Fruit fly (Drosophila melanogaster): ENCODE results near the gene Grip71.

The Grip71 gene

dm6 chr2L:18695404-18695804 lies 13.2 kb upstream of the Grip71 start, which contains the start of the genes CG10383 and CG10338 (continued):
- TF ChIP-seq CG1529 (GFP tag; optimal IDR thresholded peaks at IDR 0.05) (peak; percentile 28), Deaf1 (tag; optimal IDR thresholded peaks at IDR 0.05) (peak; percentile 41), ems (GFP tag; optimal IDR thresholded peaks at IDR 0.05) (peak; percentile 80), CG12744 (GFP tag; optimal IDR thresholded peaks at IDR 0.05) (peak; percentile 76), Tbp (GFP tag; optimal IDR thresholded peaks at IDR 0.05) (no peak), prd (optimal IDR thresholded peaks at IDR 0.05) (no peak), prd (GFP tag; IDR thresholded peaks at IDR 0.05) (peak; percentile 94), gsb-n (tag; optimal IDR thresholded peaks at IDR 0.05) (peak; percentile 55), p53 (GFP tag; optimal IDR thresholded peaks at IDR 0.05) (peak; percentile 82), Sin3A (optimal IDR thresholded peaks at IDR 0.05) (peak; percentile 97), NC2α (GFP tag; optimal IDR thresholded peaks at IDR 0.05) (peak; percentile 62), CG7928 (GFP tag; optimal IDR thresholded peaks at IDR 0.05) (peak; percentile 31), CG9817 (tag; optimal IDR thresholded peaks at IDR 0.05) (peak; percentile 78), CG9727 (GFP tag; optimal IDR thresholded peaks at IDR 0.05) (peak; percentile 80), gem (tag; optimal IDR thresholded peaks at IDR 0.05) (peak; percentile 87), zen (tag; optimal IDR thresholded peaks at IDR 0.05) (peak; percentile 50), zf30C (GFP tag; optimal IDR thresholded peaks at IDR 0.05) (no peak), fd96Cb (tag; optimal IDR thresholded peaks at IDR 0.05) (peak; percentile 70), lmd (GFP tag; IDR thresholded peaks at IDR 0.05) (peak; percentile 89), CG6654 (GFP tag; optimal IDR thresholded peaks at IDR 0.05) (peak; percentile 25), az2 (GFP tag; optimal IDR thresholded peaks at IDR 0.05) (peak; percentile 83), tup (GFP tag; optimal IDR thresholded peaks at IDR 0.05) (peak; percentile 73), CG6854 (GFP tag; optimal IDR thresholded peaks at IDR 0.05) (peak; percentile 56), BtbVII (GFP tag; optimal IDR thresholded peaks at IDR 0.05) (peak; percentile 65), CG13123 (GFP tag; optimal IDR thresholded peaks at IDR 0.05) (peak; percentile 71), CG34224 (GFP tag; IDR thresholded peaks at IDR 0.05; ENCODE audit: partially characterized antibody) (no peak), klu (GFP tag; IDR thresholded peaks at IDR 0.05) (peak; percentile 94), CG3065 (GFP tag; optimal IDR thresholded peaks at IDR 0.05) (peak; percentile 70), chm (GFP tag; IDR thresholded peaks at IDR 0.05) (peak; percentile 89), cad (GFP tag; optimal IDR thresholded peaks at IDR 0.05) (no peak), CG10274 (GFP tag; optimal IDR thresholded peaks at IDR 0.05) (no peak), CG13894 (tag; optimal IDR thresholded peaks at IDR 0.05) (peak; percentile 68), bab2 (GFP tag; optimal IDR thresholded peaks at IDR 0.05) (peak; percentile 89), CG30020 (tag; optimal IDR thresholded peaks at IDR 0.05) (peak; percentile 44), dysf (GFP tag; IDR thresholded peaks at IDR 0.05) (peak; percentile 89), pita (GFP tag; optimal IDR thresholded peaks at IDR 0.05) (no peak), btn (GFP tag; optimal IDR thresholded peaks at IDR 0.05) (peak; percentile 25), yki (optimal IDR thresholded peaks at IDR 0.05) (peak; percentile 76), Hr3 (GFP tag; optimal IDR thresholded peaks at IDR 0.05) (peak; percentile 84), nerfin-2 (GFP tag; IDR thresholded peaks at IDR 0.05; ENCODE audit: partially characterized antibody) (no peak), CG7372 (GFP tag; IDR thresholded peaks at IDR 0.05) (peak; percentile 84), gro (GFP tag; optimal IDR thresholded peaks at IDR 0.05) (peak; percentile 87), fd3F (GFP tag; optimal IDR thresholded peaks at IDR 0.05) (peak; percentile 77), bsh (GFP tag; optimal IDR thresholded peaks at IDR 0.05) (peak; percentile 26 to 78), Bteb2 (GFP tag; optimal IDR thresholded peaks at IDR 0.05) (peak; percentile 86), chif (GFP tag; optimal IDR thresholded peaks at IDR 0.05) (peak; percentile 78 to 88), CG10959 (GFP tag; IDR thresholded peaks at IDR 0.05) (no peak), Asciz (GFP tag; optimal IDR thresholded peaks at IDR 0.05) (peak; percentile 58), CG7745 (tag; optimal IDR thresholded peaks at IDR 0.05) (no peak), CG13287 (GFP tag; IDR thresholded peaks at IDR 0.05; ENCODE audit: partially characterized antibody) (peak; percentile 25; the same call in 1 of the 2 replicates), CG3407 (GFP tag; optimal IDR thresholded peaks at IDR 0.05) (peak; percentile 59), CG33213 (GFP tag; optimal IDR thresholded peaks at IDR 0.05) (peak; percentile 86)
